Fruit fly (Drosophila melanogaster) whole organism, wandering third instar larva: ENCODE data around the gene CG43307.

ENCODE experiments used
- Abd-B ChIP-seq: fragments of >200 bp; optimal IDR thresholded peaks from 2 replicates; lab custom pipeline; 2017; ENCODE audit warnings: missing biosample characterization, missing genetic modification characterization
- CG32264 ChIP-seq: fragments of 200-800 bp; sonication (Bioruptor generic); optimal IDR thresholded peaks from 2 replicates; lab custom pipeline; 2016; ENCODE audit warnings: missing biosample characterization, missing genetic modification characterization
- CG9705 ChIP-seq: fragments of 200-800 bp; sonication (Bioruptor generic); optimal IDR thresholded peaks from 2 replicates; lab custom pipeline; 2018; ENCODE audit warnings: missing biosample characterization, mild to moderate bottlenecking, missing genetic modification characterization
- CrebA ChIP-seq: fragments of 200-800 bp; sonication (Bioruptor generic); optimal IDR thresholded peaks from 2 replicates; lab custom pipeline; 2016; ENCODE audit warnings: missing biosample characterization, mild to moderate bottlenecking, missing genetic modification characterization, borderline replicate concordance
- Dfd ChIP-seq: fragments of >200 bp; optimal IDR thresholded peaks from 2 replicates; lab custom pipeline; 2017; ENCODE audit warnings: missing biosample characterization, missing genetic modification characterization
- Dif ChIP-seq: fragments of 200-275, 200-300 bp; sonication (Bioruptor generic); optimal IDR thresholded peaks from 2 replicates; lab custom pipeline; 2018; ENCODE audit warnings: missing biosample characterization, missing genetic modification characterization; ENCODE audit not compliant: partially characterized antibody
- GATAd ChIP-seq: sonication (Bioruptor generic); optimal IDR thresholded peaks from 2 replicates; lab custom pipeline; 2016; ENCODE audit warnings: missing biosample characterization, missing genetic modification characterization
- HLH106 ChIP-seq: fragments of 200-800 bp; optimal IDR thresholded peaks from 3 replicates; lab custom pipeline; 2019; ENCODE audit warnings: missing biosample characterization, mild to moderate bottlenecking, missing genetic modification characterization, moderate library complexity
- Hnf4 ChIP-seq: fragments of 200-800 bp; sonication (Bioruptor generic); optimal IDR thresholded peaks from 2 replicates; lab custom pipeline; 2016; ENCODE audit warnings: missing biosample characterization, mild to moderate bottlenecking, missing genetic modification characterization
- Hr78 ChIP-seq: fragments of >200 bp; optimal IDR thresholded peaks from 2 replicates; lab custom pipeline; 2017; ENCODE audit warnings: missing biosample characterization, missing genetic modification characterization
- Hr83 ChIP-seq: fragments of 200-300 bp; sonication (Bioruptor generic); optimal IDR thresholded peaks from 2 replicates; lab custom pipeline; 2016; ENCODE audit warnings: missing biosample characterization, mild to moderate bottlenecking, missing genetic modification characterization, moderate library complexity; ENCODE audit not compliant: poor library complexity, severe bottlenecking
- Jra ChIP-seq: sonication (Bioruptor generic); optimal IDR thresholded peaks from 2 replicates; lab custom pipeline; 2016; ENCODE audit warnings: missing biosample characterization, missing genetic modification characterization
- Mio ChIP-seq: sonication (Bioruptor generic); optimal IDR thresholded peaks from 2 replicates; lab custom pipeline; 2016; ENCODE audit warnings: missing biosample characterization, missing genetic modification characterization
- Myc ChIP-seq: fragments of >200 bp; optimal IDR thresholded peaks from 2 replicates; lab custom pipeline; 2017
- N ChIP-seq: fragments of >200 bp; optimal IDR thresholded peaks from 2 replicates; lab custom pipeline; 2018; ENCODE audit warnings: missing biosample characterization, missing external identifiers, missing genetic modification characterization
- OdsH ChIP-seq: fragments of 200-800 bp; sonication (Bioruptor generic); optimal IDR thresholded peaks from 2 replicates; lab custom pipeline; 2016; ENCODE audit warnings: missing biosample characterization, mild to moderate bottlenecking, missing genetic modification characterization
- Rel ChIP-seq, 2 experiments: fragments of 200-800 bp; sonication (Bioruptor generic) in 1 of 2; optimal IDR thresholded peaks; 2 replicates in 1 of 2; 3 replicates in 1 of 2; lab custom pipeline; 2016 to 2019; ENCODE audit warnings: mild to moderate bottlenecking in 2 of 2, missing biosample characterization in 2 of 2, missing genetic modification characterization in 2 of 2, moderate library complexity in 1 of 2
- Sp1 ChIP-seq: fragments of 200-800 bp; sonication (Bioruptor generic); optimal IDR thresholded peaks from 3 replicates; lab custom pipeline; 2019; ENCODE audit warnings: missing biosample characterization, mild to moderate bottlenecking, missing genetic modification characterization, moderate library complexity
- Vsx2 ChIP-seq: fragments of 200-300, 225-300 bp; sonication (Bioruptor generic); optimal IDR thresholded peaks from 2 replicates; lab custom pipeline; 2018; ENCODE audit warnings: missing biosample characterization, missing genetic modification characterization; ENCODE audit not compliant: partially characterized antibody
- br ChIP-seq: fragments of 200-800 bp; sonication (Bioruptor generic); optimal IDR thresholded peaks from 2 replicates; lab custom pipeline; 2016; ENCODE audit warnings: missing biosample characterization, missing genetic modification characterization
- brk ChIP-seq: fragments of 200-800 bp; sonication (Bioruptor generic); optimal IDR thresholded peaks from 2 replicates; lab custom pipeline; 2016; ENCODE audit warnings: missing biosample characterization, mild to moderate bottlenecking, missing genetic modification characterization
- dl ChIP-seq, 2 experiments: fragments of 175-275, 200-275 bp in 1 of 2; fragments of 200-275 bp in 1 of 2; sonication (Bioruptor generic); optimal IDR thresholded peaks; lab custom pipeline; 2018; ENCODE audit warnings: mild to moderate bottlenecking in 2 of 2, missing biosample characterization in 2 of 2, missing genetic modification characterization in 2 of 2, moderate library complexity in 2 of 2; ENCODE audit not compliant: partially characterized antibody in 2 of 2, insufficient read depth in 1 of 2
- dmrt93B ChIP-seq: fragments of 200-800 bp; sonication (Bioruptor generic); optimal IDR thresholded peaks from 2 replicates; lab custom pipeline; 2018; ENCODE audit warnings: missing biosample characterization, mild to moderate bottlenecking, missing genetic modification characterization
- ey ChIP-seq: fragments of 200-800 bp; sonication (Bioruptor generic); optimal IDR thresholded peaks from 2 replicates; lab custom pipeline; 2016; ENCODE audit warnings: missing biosample characterization, missing genetic modification characterization
- foxo ChIP-seq, 2 experiments: fragments of 200-800 bp; sonication (Bioruptor generic); optimal IDR thresholded peaks; 2 replicates in 1 of 2; 3 replicates in 1 of 2; lab custom pipeline; 2016 to 2017; ENCODE audit warnings: missing biosample characterization in 2 of 2, missing genetic modification characterization in 2 of 2
- fru ChIP-seq: fragments of 200-800 bp; sonication (Bioruptor generic); optimal IDR thresholded peaks from 3 replicates; lab custom pipeline; 2016; ENCODE audit warnings: missing biosample characterization, mild to moderate bottlenecking, missing genetic modification characterization
- h ChIP-seq: fragments of 200-800 bp; sonication (Bioruptor generic); optimal IDR thresholded peaks from 3 replicates; lab custom pipeline; 2016; ENCODE audit warnings: missing biosample characterization, mild to moderate bottlenecking, missing genetic modification characterization
- jim ChIP-seq: fragments of 175-275, 200-325 bp; sonication (Bioruptor generic); optimal IDR thresholded peaks from 2 replicates; lab custom pipeline; 2016; ENCODE audit warnings: missing biosample characterization, mild to moderate bottlenecking, missing genetic modification characterization
- lola ChIP-seq: fragments of >200 bp; optimal IDR thresholded peaks from 2 replicates; lab custom pipeline; 2017; ENCODE audit warnings: missing biosample characterization, missing genetic modification characterization
- pan ChIP-seq: fragments of >200 bp; optimal IDR thresholded peaks from 2 replicates; lab custom pipeline; 2017
- psq ChIP-seq: fragments of 200-800 bp; sonication (Bioruptor generic); optimal IDR thresholded peaks from 3 replicates; lab custom pipeline; 2017; ENCODE audit warnings: missing biosample characterization, mild to moderate bottlenecking, missing genetic modification characterization, moderate library complexity
- sage ChIP-seq: fragments of 200-800 bp; sonication (Bioruptor generic); optimal IDR thresholded peaks from 2 replicates; lab custom pipeline; 2016; ENCODE audit warnings: missing biosample characterization, mild to moderate bottlenecking, missing genetic modification characterization
- sv ChIP-seq: fragments of 200-800 bp; sonication (Bioruptor generic); optimal IDR thresholded peaks from 3 replicates; lab custom pipeline; 2016; ENCODE audit warnings: missing biosample characterization, missing genetic modification characterization
- tai ChIP-seq: sonication (Bioruptor generic); optimal IDR thresholded peaks from 2 replicates; lab custom pipeline; 2016; ENCODE audit warnings: missing biosample characterization, missing genetic modification characterization
- usp ChIP-seq: fragments of >200 bp; optimal IDR thresholded peaks from 2 replicates; lab custom pipeline; 2017; ENCODE audit warnings: missing biosample characterization, missing genetic modification characterization
- woc ChIP-seq: sonication (Bioruptor generic); optimal IDR thresholded peaks from 2 replicates; lab custom pipeline; 2016; ENCODE audit warnings: missing biosample characterization, mild to moderate bottlenecking, missing genetic modification characterization

Gene CG43307

dm6 chr2L:5799435-5800387 is 11.7 kb upstream of the CG43307 start, which contains the start of gene CG9171:
CG9171 (minus strand) TSS chr2L:5800253.
- TF ChIP-seq psq (peak; percentile 85), h (GFP tag; lab: Kevin White, UChicago) (peak; percentile 67), N (GFP tag; lab: Kevin White, UChicago) (peak; percentile 82), Dfd (peak; percentile 12), Rel (GFP tag; optimal IDR thresholded peaks at IDR 0.05; lab: Kevin White, UChicago) (no peak), Rel (tag; optimal IDR thresholded peaks at IDR 0.05; lab: Kevin White, UChicago) (peak; percentile 32), foxo (GFP tag; optimal IDR thresholded peaks at IDR 0.05; lab: Kevin White, UChicago) (peak in 1 of 2 experiments; percentile 28), HLH106 (tag; lab: Kevin White, UChicago) (peak; percentile 1), Sp1 (peak; percentile 47), dl (GFP tag; optimal IDR thresholded peaks at IDR 0.05; lab: Kevin White, UChicago; ENCODE audit: insufficient read depth in 1 of 2, partially characterized antibody in 2 of 2) (peak; percentile 40 to 41), pan (lab: Kevin White, UChicago) (no peak), Dif (GFP tag; lab: Kevin White, UChicago) (peak; percentile 37), lola (GFP tag; lab: Kevin White, UChicago) (no peak), Hr78 (peak; percentile 71), OdsH (peak; percentile 15), fru (GFP tag; lab: Kevin White, UChicago) (no peak)
- TF ChIP-seq, all 38 proteins: peak for 12

- TF ChIP-seq Hr83 (GFP tag; lab: Kevin White, UChicago) (no peak), Mio (GFP tag; lab: Kevin White, UChicago) (no peak), foxo (GFP tag; optimal IDR thresholded peaks at IDR 0.05; lab: Kevin White, UChicago) (no peak), fru (GFP tag; lab: Kevin White, UChicago) (no peak), sage (GFP tag; lab: Kevin White, UChicago) (no peak), dmrt93B (no peak), Hnf4 (GFP tag; lab: Kevin White, UChicago) (no peak), CrebA (GFP tag; lab: Kevin White, UChicago) (no peak), Myc (lab: Kevin White, UChicago) (no peak), pan (lab: Kevin White, UChicago) (no peak), OdsH (no peak), CG9705 (no peak), Dif (GFP tag; lab: Kevin White, UChicago) (no peak), CG32264 (GFP tag; lab: Kevin White, UChicago) (no peak), Vsx2 (no peak), brk (GFP tag; lab: Kevin White, UChicago) (no peak), Abd-B (GFP tag; lab: Kevin White, UChicago) (no peak), jim (GFP tag; lab: Kevin White, UChicago) (no peak), Jra (GFP tag; lab: Kevin White, UChicago) (no peak)
Measured at dm6 chr2L:5800388-5800748, 11.0 kb upstream of the CG43307 start.

- no peak for TF ChIP-seq ey (GFP tag; lab: Kevin White, UChicago)
- TF ChIP-seq woc (GFP tag; lab: Kevin White, UChicago) = no peak
- TF ChIP-seq Rel (GFP tag; optimal IDR thresholded peaks at IDR 0.05; lab: Kevin White, UChicago) = no peak
- peak; percentile 11 for TF ChIP-seq Rel (tag; optimal IDR thresholded peaks at IDR 0.05; lab: Kevin White, UChicago)
- TF ChIP-seq sv (GFP tag; lab: Kevin White, UChicago) = no peak
Measured at dm6 chr2L:5801926-5802325, 9.4 kb upstream of the CG43307 start, which contains the start of the genes CG14005 and CG7239. CG14005 (minus strand) TSS chr2L:5801975. CG7239 (plus strand) TSS chr2L:5802220.

- TF ChIP-seq Abd-B (GFP tag; lab: Kevin White, UChicago) (no peak), usp (GFP tag; lab: Kevin White, UChicago) (no peak), pan (lab: Kevin White, UChicago) (no peak), GATAd (GFP tag; lab: Kevin White, UChicago) (no peak), Sp1 (no peak), OdsH (no peak), h (GFP tag; lab: Kevin White, UChicago) (no peak), br (GFP tag; lab: Kevin White, UChicago) (no peak), Mio (GFP tag; lab: Kevin White, UChicago) (no peak), tai (no peak)
- TF ChIP-seq, all 38 proteins: peak for 0
Measured at dm6 chr2L:5804077-5804476, 7.3 kb upstream of the CG43307 start.
